Worm (Caenorhabditis elegans): ENCODE results near the gene F38B2.4.

The F38B2.4 gene

ce11 chrX:11262319-11263074, 25.0 kb downstream of the F38B2.4 start, which contains the start of gene C03A3.2:
Gene C03A3.2, plus strand, starts transcription at chrX:11262848.
- TF ChIP-seq unc-120 (tag; optimal IDR thresholded peaks at IDR 0.05; ENCODE audit: poor library complexity, severe bottlenecking) (peak; percentile 43), ceh-43 (GFP tag; optimal IDR thresholded peaks at IDR 0.05) (peak; percentile 1), lin-13 (tag; optimal IDR thresholded peaks at IDR 0.05) (no peak), nhr-2 (tag; optimal IDR thresholded peaks at IDR 0.05) (no peak), ces-1 (GFP tag; optimal IDR thresholded peaks at IDR 0.05) (peak; percentile 88), lsy-2 (tag; optimal IDR thresholded peaks at IDR 0.05) (peak; percentile 32), blmp-1 (tag; optimal IDR thresholded peaks at IDR 0.05) (peak; percentile 49), drap-1 (GFP tag; optimal IDR thresholded peaks at IDR 0.05) (peak; percentile 39), mls-2 (tag; optimal IDR thresholded peaks at IDR 0.05) (peak; percentile 35), ztf-11 (tag; optimal IDR thresholded peaks at IDR 0.05) (peak; percentile 27), ceh-39 (tag; optimal IDR thresholded peaks at IDR 0.05) (no peak), flh-1 (GFP tag; optimal IDR thresholded peaks at IDR 0.05) (no peak), tbx-8 (GFP tag; optimal IDR thresholded peaks at IDR 0.05) (no peak), mab-5 (tag; optimal IDR thresholded peaks at IDR 0.05) (no peak), ham-2 (GFP tag; optimal IDR thresholded peaks at IDR 0.05) (no peak), nhr-237 (tag; optimal IDR thresholded peaks at IDR 0.05) (no peak), hlh-1 (tag; optimal IDR thresholded peaks at IDR 0.05) (no peak), snpc-4 (tag; optimal IDR thresholded peaks at IDR 0.05) (no peak), cnd-1 (tag; optimal IDR thresholded peaks at IDR 0.05) (peak; percentile 24), ceh-83 (GFP tag; optimal IDR thresholded peaks at IDR 0.05) (no peak), zip-8 (tag; optimal IDR thresholded peaks at IDR 0.05) (no peak), mep-1 (tag; optimal IDR thresholded peaks at IDR 0.05) (peak; percentile 84), M03D4.4 (tag; optimal IDR thresholded peaks at IDR 0.05) (no peak), unc-39 (tag; optimal IDR thresholded peaks at IDR 0.05) (no peak), pha-4 (tag; optimal IDR thresholded peaks at IDR 0.05) (peak; percentile 38), elt-1 (tag; optimal IDR thresholded peaks at IDR 0.05; ENCODE audit: borderline replicate concordance, insufficient read depth) (no peak), sptf-1 (tag; optimal IDR thresholded peaks at IDR 0.05) (peak; percentile 50), unc-62 (GFP tag; optimal IDR thresholded peaks at IDR 0.05) (no peak), elt-3 (tag; optimal IDR thresholded peaks at IDR 0.05) (no peak), nhr-12 (tag; optimal IDR thresholded peaks at IDR 0.05) (no peak)

- no peak for TF ChIP-seq tbx-8 (GFP tag; optimal IDR thresholded peaks at IDR 0.05)
- no peak for TF ChIP-seq flh-1 (GFP tag; optimal IDR thresholded peaks at IDR 0.05)
- TF ChIP-seq nhr-12 (tag; optimal IDR thresholded peaks at IDR 0.05) = no peak
- no peak for TF ChIP-seq sem-2 (GFP tag; optimal IDR thresholded peaks at IDR 0.05)
- TF ChIP-seq mep-1 (tag; optimal IDR thresholded peaks at IDR 0.05) = no peak
- peak; percentile 29 for TF ChIP-seq lin-32 (GFP tag; optimal IDR thresholded peaks at IDR 0.05)
- peak; percentile 40 for TF ChIP-seq unc-120 (tag; optimal IDR thresholded peaks at IDR 0.05; ENCODE audit: poor library complexity, severe bottlenecking)
- no peak for TF ChIP-seq blmp-1 (tag; optimal IDR thresholded peaks at IDR 0.05)
- TF ChIP-seq bed-3 (GFP tag; optimal IDR thresholded peaks at IDR 0.05) = no peak
- no peak for TF ChIP-seq elt-3 (tag; optimal IDR thresholded peaks at IDR 0.05)
- TF ChIP-seq lsy-2 (tag; optimal IDR thresholded peaks at IDR 0.05) = no peak
- TF ChIP-seq unc-39 (tag; optimal IDR thresholded peaks at IDR 0.05) = no peak
- no peak for TF ChIP-seq M03D4.4 (tag; optimal IDR thresholded peaks at IDR 0.05)
- peak; percentile 14 for TF ChIP-seq hlh-1 (tag; optimal IDR thresholded peaks at IDR 0.05)
- peak; percentile 35 for TF ChIP-seq sptf-1 (tag; optimal IDR thresholded peaks at IDR 0.05)
- no peak for TF ChIP-seq mab-5 (tag; optimal IDR thresholded peaks at IDR 0.05)
- TF ChIP-seq ztf-11 (tag; optimal IDR thresholded peaks at IDR 0.05) = no peak
- TF ChIP-seq elt-1 (tag; optimal IDR thresholded peaks at IDR 0.05; ENCODE audit: borderline replicate concordance, insufficient read depth) = no peak
- TF ChIP-seq nhr-76 (tag; optimal IDR thresholded peaks at IDR 0.05) = no peak
- TF ChIP-seq nhr-2 (tag; optimal IDR thresholded peaks at IDR 0.05) = no peak
- no peak for TF ChIP-seq snpc-4 (tag; optimal IDR thresholded peaks at IDR 0.05)
- TF ChIP-seq unc-62 (GFP tag; optimal IDR thresholded peaks at IDR 0.05) = no peak
- peak; percentile 61 for TF ChIP-seq cnd-1 (tag; optimal IDR thresholded peaks at IDR 0.05)
- no peak for TF ChIP-seq ceh-83 (GFP tag; optimal IDR thresholded peaks at IDR 0.05)
- peak; percentile 17 for TF ChIP-seq lin-13 (tag; optimal IDR thresholded peaks at IDR 0.05)
- peak; percentile 51 for TF ChIP-seq mls-2 (tag; optimal IDR thresholded peaks at IDR 0.05)
- TF ChIP-seq nhr-28 (tag; optimal IDR thresholded peaks at IDR 0.05) = no peak
- no peak for TF ChIP-seq ceh-39 (tag; optimal IDR thresholded peaks at IDR 0.05)
- no peak for TF ChIP-seq pha-4 (tag; optimal IDR thresholded peaks at IDR 0.05)
- no peak for TF ChIP-seq ham-2 (GFP tag; optimal IDR thresholded peaks at IDR 0.05)
- no peak for TF ChIP-seq zip-8 (tag; optimal IDR thresholded peaks at IDR 0.05)
- TF ChIP-seq ceh-43 (GFP tag; optimal IDR thresholded peaks at IDR 0.05) = no peak
- TF ChIP-seq drap-1 (GFP tag; optimal IDR thresholded peaks at IDR 0.05) = peak; percentile 47
- peak; percentile 36 for TF ChIP-seq ces-1 (GFP tag; optimal IDR thresholded peaks at IDR 0.05)
- no peak for TF ChIP-seq nhr-237 (tag; optimal IDR thresholded peaks at IDR 0.05)
Measured at ce11 chrX:11257071-11257470, 30.4 kb downstream of the F38B2.4 start, which contains the start of gene C03A3.1. Gene C03A3.1, plus strand, starts transcription at chrX:11257361.

All from whole organism, mixed stage, embryonic.